Fruit fly (Drosophila melanogaster): ENCODE results near the gene MED10.

- TF ChIP-seq ovo (GFP tag; optimal IDR thresholded peaks at IDR 0.05) (no peak), bab1 (GFP tag; optimal IDR thresholded peaks at IDR 0.05) (no peak), Mnt (GFP tag; optimal IDR thresholded peaks at IDR 0.05) (no peak), cic (GFP tag; optimal IDR thresholded peaks at IDR 0.05) (no peak), Crg-1 (GFP tag; optimal IDR thresholded peaks at IDR 0.05) (no peak), CG11617 (GFP tag; optimal IDR thresholded peaks at IDR 0.05) (no peak), CG14711 (tag; optimal IDR thresholded peaks at IDR 0.05) (no peak), Hr96 (GFP tag; optimal IDR thresholded peaks at IDR 0.05) (no peak), CG1620 (GFP tag; optimal IDR thresholded peaks at IDR 0.05) (no peak), cnc (optimal IDR thresholded peaks at IDR 0.05) (no peak), toe (GFP tag; optimal IDR thresholded peaks at IDR 0.05) (no peak), CG12768 (GFP tag; optimal IDR thresholded peaks at IDR 0.05) (no peak)
Observed at dm6 chr3L:16192561-16193355, 39.1 kb upstream of the MED10 start.

All from whole organism, adult.